Fruit fly (Drosophila melanogaster) whole organism, embryonic: ENCODE measurements around the gene CG33770.

Experiments
- CG11085 ChIP-seq: fragments of 200-800 bp; sonication (Bioruptor generic); IDR thresholded peaks from 2 replicates; pipeline ENCODE4 v1.3.6; 2022; ENCODE audit warnings: missing biosample characterization, missing genetic modification characterization
- Sox102F ChIP-seq: fragments of 200-800 bp; sonication (Bioruptor generic); optimal IDR thresholded peaks from 2 replicates; lab custom pipeline; 2018; ENCODE audit warnings: missing biosample characterization, mild to moderate bottlenecking, missing genetic modification characterization, moderate library complexity
- dati ChIP-seq: fragments of 200-800 bp; sonication (Bioruptor generic); IDR thresholded peaks from 2 replicates; pipeline ENCODE4 v1.3.6; 2022; ENCODE audit warnings: missing biosample characterization, missing genetic modification characterization

- TF ChIP-seq Sox102F (no peak), CG11085 (GFP tag; lab: Robert Waterston, UW) (no peak), dati (GFP tag; lab: Robert Waterston, UW) (no peak)
Observed at dm6 chr3L:22646007-22646406, 2.5 kb upstream of the CG33770 start, which contains the start of gene CG33767.
